Fruit fly (Drosophila melanogaster) whole organism, embryonic: ENCODE data around the gene glu.

Experiments used
- ATbp ChIP-seq: fragments of 200-800 bp; sonication (Bioruptor generic); optimal IDR thresholded peaks from 2 replicates; lab custom pipeline; 2017; ENCODE audit warnings: missing biosample characterization, mild to moderate bottlenecking, missing genetic modification characterization, missing genetic modification reagents
- Aef1 ChIP-seq: fragments of 200-800 bp; sonication (Bioruptor generic); IDR thresholded peaks from 3 replicates; pipeline ENCODE4 v1.3.6; 2022; ENCODE audit warnings: missing biosample characterization, missing genetic modification characterization
- Asciz ChIP-seq: fragments of 200-800 bp; sonication (Bioruptor generic); optimal IDR thresholded peaks from 2 replicates; lab custom pipeline; 2017; ENCODE audit warnings: missing biosample characterization, mild to moderate bottlenecking, missing genetic modification characterization, missing genetic modification reagents
- Awh ChIP-seq: fragments of 200-800 bp; sonication (Bioruptor generic); IDR thresholded peaks from 2 replicates; pipeline ENCODE4, ENCODE4 v1.3.6; 2022; ENCODE audit warnings: missing biosample characterization, missing genetic modification characterization
- Bdp1 ChIP-seq: fragments of 200-800 bp; sonication (Bioruptor generic); optimal IDR thresholded peaks from 3 replicates; lab custom pipeline; 2016; ENCODE audit warnings: missing biosample characterization, missing genetic modification characterization
- CG11085 ChIP-seq: fragments of 200-800 bp; sonication (Bioruptor generic); IDR thresholded peaks from 2 replicates; pipeline ENCODE4 v1.3.6; 2022; ENCODE audit warnings: missing biosample characterization, missing genetic modification characterization
- CG11504 ChIP-seq: fragments of 200-800 bp; sonication (Bioruptor generic); optimal IDR thresholded peaks from 3 replicates; lab custom pipeline; 2019; ENCODE audit warnings: missing biosample characterization, mild to moderate bottlenecking, missing genetic modification characterization, moderate library complexity
- CG11695 ChIP-seq: fragments of 200-800 bp; sonication (Bioruptor generic); IDR thresholded peaks from 3 replicates; pipeline ENCODE4 v1.3.6; 2022; ENCODE audit warnings: missing biosample characterization, missing genetic modification characterization
- CG12942 ChIP-seq: fragments of 200-800 bp; sonication (Bioruptor generic); optimal IDR thresholded peaks from 3 replicates; lab custom pipeline; 2016; ENCODE audit warnings: missing biosample characterization, missing genetic modification characterization
- CG13424 ChIP-seq: fragments of 200-800 bp; sonication (Bioruptor generic); optimal IDR thresholded peaks from 2 replicates; lab custom pipeline; 2019; ENCODE audit warnings: missing biosample characterization, mild to moderate bottlenecking, missing genetic modification characterization, moderate library complexity
- CG1603 ChIP-seq: fragments of 200-800 bp; sonication (Bioruptor generic); optimal IDR thresholded peaks from 2 replicates; lab custom pipeline; 2019; ENCODE audit warnings: missing biosample characterization, mild to moderate bottlenecking, missing genetic modification characterization, moderate library complexity
- CG16813 ChIP-seq: fragments of 200-800 bp; sonication (Bioruptor generic); IDR thresholded peaks from 3 replicates; pipeline ENCODE4 v1.3.6; 2022; ENCODE audit warnings: missing biosample characterization, missing genetic modification characterization; ENCODE audit not compliant: partially characterized antibody
- CG17385 ChIP-seq: fragments of 200-800 bp; sonication (Bioruptor generic); optimal IDR thresholded peaks from 3 replicates; lab custom pipeline; 2018; ENCODE audit warnings: missing biosample characterization, mild to moderate bottlenecking, missing genetic modification characterization
- CG2199 ChIP-seq: fragments of 200-800 bp; sonication (Bioruptor generic); IDR thresholded peaks from 3 replicates; pipeline ENCODE4 v1.3.6; 2022; ENCODE audit warnings: missing biosample characterization, missing genetic modification characterization
- CG2875 ChIP-seq: fragments of 200-800 bp; sonication (Bioruptor generic); optimal IDR thresholded peaks from 2 replicates; lab custom pipeline; 2017; ENCODE audit warnings: missing biosample characterization, mild to moderate bottlenecking, missing genetic modification characterization, missing genetic modification reagents
- CG3281 ChIP-seq: fragments of 200-800 bp; sonication (Bioruptor generic); optimal IDR thresholded peaks from 3 replicates; lab custom pipeline; 2017; ENCODE audit warnings: missing biosample characterization, mild to moderate bottlenecking, missing genetic modification characterization
- CG4360 ChIP-seq: fragments of 200-800 bp; sonication (Bioruptor generic); IDR thresholded peaks from 2 replicates; pipeline ENCODE4 v1.3.6; 2022; ENCODE audit warnings: missing biosample characterization, missing genetic modification characterization
- CG8944 ChIP-seq: fragments of 200-800 bp; sonication (Bioruptor generic); optimal IDR thresholded peaks from 3 replicates; lab custom pipeline; 2016; ENCODE audit warnings: missing biosample characterization, missing genetic modification characterization
- Dref ChIP-seq: fragments of 200-800 bp; sonication (Bioruptor generic); IDR thresholded peaks from 2 replicates; pipeline ENCODE4 v1.3.6; 2022; ENCODE audit warnings: missing biosample characterization, missing genetic modification characterization
- Hr78 ChIP-seq, 2 experiments: fragments of 200-800 bp in 1 of 2; fragments of >200 bp in 1 of 2; sonication (Bioruptor generic) in 1 of 2; optimal IDR thresholded peaks; 2 replicates each; lab custom pipeline; 2017 to 2019; ENCODE audit warnings: missing biosample characterization in 2 of 2, missing genetic modification characterization in 2 of 2, mild to moderate bottlenecking in 1 of 2, moderate library complexity in 1 of 2
- Med ChIP-seq: fragments of 200-800 bp; sonication (Bioruptor generic); peaks from one replicate; lab custom pipeline; 2016; ENCODE audit warnings: missing biosample characterization, missing genetic modification characterization, mild to moderate bottlenecking, inconsistent platforms, moderate library complexity
- Myb ChIP-seq: fragments of 200-800 bp; sonication (Bioruptor generic); optimal IDR thresholded peaks from 2 replicates; lab custom pipeline; 2016; ENCODE audit warnings: missing biosample characterization, missing genetic modification characterization
- NK7.1 ChIP-seq: fragments of 200-800 bp; sonication (Bioruptor generic); optimal IDR thresholded peaks from 3 replicates; lab custom pipeline; 2016; ENCODE audit warnings: missing biosample characterization, missing genetic modification characterization
- Neu2 ChIP-seq: fragments of 200-800 bp; sonication (Bioruptor generic); optimal IDR thresholded peaks from 3 replicates; lab custom pipeline; 2016; ENCODE audit warnings: missing biosample characterization, missing genetic modification characterization, borderline replicate concordance
- Ptx1 ChIP-seq: fragments of 200-800 bp; sonication (Bioruptor generic); IDR thresholded peaks from 2 replicates; pipeline ENCODE4 v1.3.6; 2022; ENCODE audit warnings: missing biosample characterization, missing genetic modification characterization
- abd-A ChIP-seq: fragments of 200-800 bp; sonication (Bioruptor generic); optimal IDR thresholded peaks from 3 replicates; lab custom pipeline; 2019; ENCODE audit warnings: missing biosample characterization, mild to moderate bottlenecking, missing genetic modification characterization, moderate library complexity
- ato ChIP-seq: fragments of 200-800 bp; sonication (Bioruptor generic); IDR thresholded peaks from 2 replicates; pipeline ENCODE4 v1.3.6; 2022; ENCODE audit warnings: missing biosample characterization, missing genetic modification characterization; ENCODE audit not compliant: partially characterized antibody
- bcd ChIP-seq: fragments of 200-800 bp; sonication (Bioruptor generic); optimal IDR thresholded peaks from 2 replicates; lab custom pipeline; 2017; ENCODE audit warnings: missing biosample characterization, mild to moderate bottlenecking, missing genetic modification characterization
- bowl ChIP-seq: fragments of 200-800 bp; sonication (Bioruptor generic); IDR thresholded peaks from 2 replicates; pipeline ENCODE4 v1.3.6; 2022; ENCODE audit warnings: missing biosample characterization, missing genetic modification characterization
- btn ChIP-seq: fragments of 200-800 bp; sonication (Bioruptor generic); optimal IDR thresholded peaks from 2 replicates; lab custom pipeline; 2016; ENCODE audit warnings: missing biosample characterization, missing genetic modification characterization
- cato ChIP-seq: fragments of 200-800 bp; sonication (Bioruptor generic); optimal IDR thresholded peaks from 2 replicates; lab custom pipeline; 2016; ENCODE audit warnings: missing biosample characterization, missing genetic modification characterization, borderline replicate concordance
- cg ChIP-seq: fragments of 200-800 bp; sonication (Bioruptor generic); optimal IDR thresholded peaks from 3 replicates; lab custom pipeline; 2019; ENCODE audit warnings: missing biosample characterization, mild to moderate bottlenecking, missing genetic modification characterization, moderate library complexity
- ci ChIP-seq: fragments of 200-800 bp; sonication (Bioruptor generic); IDR thresholded peaks from 3 replicates; pipeline ENCODE4 v1.3.6; 2022; ENCODE audit warnings: missing biosample characterization, missing genetic modification characterization
- dan ChIP-seq: fragments of 200-800 bp; sonication (Bioruptor generic); IDR thresholded peaks from 2 replicates; pipeline ENCODE4 v1.3.6; 2022; ENCODE audit warnings: missing biosample characterization, missing genetic modification characterization
- eve ChIP-seq, 2 experiments: fragments of >200 bp; optimal IDR thresholded peaks; 2 replicates each; lab custom pipeline; 2017; ENCODE audit warnings: missing biosample characterization in 2 of 2, missing genetic modification characterization in 2 of 2
- grn ChIP-seq: fragments of 200-800 bp; sonication (Bioruptor generic); optimal IDR thresholded peaks from 3 replicates; lab custom pipeline; 2017; ENCODE audit warnings: missing biosample characterization, missing genetic modification characterization
- ham ChIP-seq: fragments of 200-800 bp; sonication (Bioruptor generic); IDR thresholded peaks from 2 replicates; pipeline ENCODE4 v1.3.6; 2022; ENCODE audit warnings: missing biosample characterization, missing genetic modification characterization
- kah ChIP-seq: fragments of 200-800 bp; sonication (Bioruptor generic); optimal IDR thresholded peaks from 2 replicates; lab custom pipeline; 2018; ENCODE audit warnings: missing biosample characterization, mild to moderate bottlenecking, missing genetic modification characterization
- nau ChIP-seq: fragments of 200-800 bp; sonication (Bioruptor generic); optimal IDR thresholded peaks from 3 replicates; lab custom pipeline; 2017; ENCODE audit warnings: missing biosample characterization, mild to moderate bottlenecking, missing genetic modification characterization, missing genetic modification reagents
- oc ChIP-seq: fragments of 200-800 bp; sonication (Bioruptor generic); optimal IDR thresholded peaks from 2 replicates; lab custom pipeline; 2018; ENCODE audit warnings: missing biosample characterization, mild to moderate bottlenecking, missing genetic modification characterization, moderate library complexity
- pan ChIP-seq, 4 experiments: fragments of >200 bp in 3 of 4; fragments of 200-800 bp in 1 of 4; sonication (Bioruptor generic) in 1 of 4; optimal IDR thresholded peaks in 3 of 4; IDR thresholded peaks in 1 of 4; 2 replicates each; pipeline versions ENCODE4 v1.3.6 to Lab custom; 2017 to 2022; ENCODE audit warnings: missing biosample characterization in 2 of 4, missing genetic modification characterization in 2 of 4, mixed read lengths in 1 of 4
- pb ChIP-seq: fragments of 200-800 bp; sonication (Bioruptor generic); optimal IDR thresholded peaks from 3 replicates; lab custom pipeline; 2016; ENCODE audit warnings: missing biosample characterization, missing genetic modification characterization
- pros ChIP-seq: fragments of 200-800 bp; sonication (Bioruptor generic); optimal IDR thresholded peaks from 3 replicates; lab custom pipeline; 2019; ENCODE audit warnings: missing biosample characterization, mild to moderate bottlenecking, missing genetic modification characterization, moderate library complexity
- pum ChIP-seq: fragments of 200-800 bp; sonication (Bioruptor generic); optimal IDR thresholded peaks from 2 replicates; lab custom pipeline; 2016; ENCODE audit warnings: missing biosample characterization, missing genetic modification characterization
- run ChIP-seq: fragments of 200-800 bp; sonication (Bioruptor generic); optimal IDR thresholded peaks from 3 replicates; lab custom pipeline; 2018; ENCODE audit warnings: missing biosample characterization, mild to moderate bottlenecking, missing genetic modification characterization
- shn ChIP-seq: fragments of 200-800 bp; sonication (Bioruptor generic); optimal IDR thresholded peaks from 3 replicates; lab custom pipeline; 2016; ENCODE audit warnings: missing biosample characterization, missing genetic modification characterization
- sima ChIP-seq: fragments of 200-800 bp; sonication (Bioruptor generic); optimal IDR thresholded peaks from 2 replicates; lab custom pipeline; 2016; ENCODE audit warnings: missing biosample characterization, missing genetic modification characterization
- toy ChIP-seq: fragments of 200-800 bp; sonication (Bioruptor generic); IDR thresholded peaks from 2 replicates; pipeline ENCODE4 v1.3.6; 2022; ENCODE audit warnings: missing biosample characterization, missing genetic modification characterization
- tx ChIP-seq: fragments of 200-800 bp; sonication (Bioruptor generic); optimal IDR thresholded peaks from 2 replicates; lab custom pipeline; 2016; ENCODE audit warnings: missing biosample characterization, missing genetic modification characterization
- vvl ChIP-seq: fragments of 200-800 bp; sonication (Bioruptor generic); IDR thresholded peaks from 2 replicates; pipeline ENCODE4 v1.3.6; 2022; ENCODE audit warnings: missing biosample characterization, missing genetic modification characterization

The glu gene

dm6 chr2L:16711891-16712290 lies 26.3 kb downstream of the glu start:
- TF ChIP-seq run (peak; percentile 54), ci (GFP tag; lab: Robert Waterston, UW) (0 out of 3 replicates have a peak, but pooled peaks have one; percentile 36), oc (tag; lab: Kevin White, UChicago) (peak; percentile 2), eve (GFP tag; optimal IDR thresholded peaks at IDR 0.05; lab: Kevin White, UChicago) (peak in 1 of 2 experiments; percentile 28), sima (GFP tag; lab: Kevin White, UChicago) (no peak), bcd (no peak), CG11085 (GFP tag; lab: Robert Waterston, UW) (no peak), Awh (GFP tag; lab: Robert Waterston, UW) (peak; percentile 61; the same call in 1 of the 2 replicates), tx (GFP tag; lab: Kevin White, UChicago) (no peak), Med (no peak), btn (GFP tag; lab: Kevin White, UChicago) (no peak), cg (GFP tag; lab: Kevin White, UChicago) (no peak), Hr78 (GFP tag; optimal IDR thresholded peaks at IDR 0.05; lab: Kevin White, UChicago) (peak in 1 of 2 experiments; percentile 44), NK7.1 (no peak), Aef1 (GFP tag; lab: Robert Waterston, UW) (no peak), toy (GFP tag; lab: Robert Waterston, UW) (no peak), CG2875 (GFP tag; lab: Kevin White, UChicago) (no peak), ham (GFP tag; lab: Robert Waterston, UW) (no peak), CG11504 (no peak), cato (GFP tag; lab: Kevin White, UChicago) (no peak), ato (no peak), CG13424 (tag; lab: Kevin White, UChicago) (no peak), CG12942 (GFP tag; lab: Kevin White, UChicago) (no peak), abd-A (tag; lab: Kevin White, UChicago) (peak; percentile 71), pum (GFP tag; lab: Kevin White, UChicago) (no peak), kah (GFP tag; lab: Kevin White, UChicago) (no peak), bowl (GFP tag; lab: Robert Waterston, UW) (no peak), grn (GFP tag; lab: Kevin White, UChicago) (peak; percentile 65), CG16813 (GFP tag; lab: Robert Waterston, UW) (no peak), vvl (peak; percentile 82), Dref (GFP tag; lab: Robert Waterston, UW) (no peak), pros (GFP tag; lab: Kevin White, UChicago) (peak; percentile 7), CG8944 (no peak), CG3281 (GFP tag; lab: Kevin White, UChicago) (no peak)

DNA sequence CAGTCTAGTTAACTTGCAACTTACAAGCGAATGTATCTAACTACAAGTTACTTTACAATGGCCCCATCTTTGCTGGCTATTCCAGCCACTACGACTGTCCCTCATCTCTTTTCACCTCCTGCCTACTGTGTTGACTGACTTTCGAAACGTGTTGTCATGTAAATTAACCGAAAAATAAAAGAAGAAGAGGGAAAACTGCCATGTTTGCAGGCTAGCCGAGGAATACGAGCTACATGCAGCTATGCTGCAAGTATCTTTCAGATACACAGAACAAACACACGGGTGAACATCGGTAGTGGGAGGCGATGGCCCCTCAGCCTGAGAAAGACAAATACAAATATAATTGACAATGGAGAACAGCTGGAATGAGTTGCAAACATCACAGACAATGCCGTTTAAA lies 27.5 kb downstream of the glu start:
- TF ChIP-seq ATbp (GFP tag; lab: Kevin White, UChicago) (peak; percentile 35), CG11695 (GFP tag; lab: Robert Waterston, UW) (0 out of 3 replicates have a peak, but pooled peaks have one; percentile 9), CG2199 (no peak), dan (no peak), nau (GFP tag; lab: Kevin White, UChicago) (peak; percentile 18), Awh (GFP tag; lab: Robert Waterston, UW) (peak; percentile 20; the same call in 1 of the 2 replicates), ci (GFP tag; lab: Robert Waterston, UW) (0 out of 3 replicates have a peak, but pooled peaks have one; percentile 38), pan (optimal IDR thresholded peaks at IDR 0.05; lab: Kevin White, UChicago) (no peak), pan (GFP tag; optimal IDR thresholded peaks at IDR 0.05 in 1 of 2, IDR thresholded peaks at IDR 0.05 in 1 of 2) (no peak), Neu2 (no peak), Ptx1 (no peak), cg (GFP tag; lab: Kevin White, UChicago) (no peak), CG1603 (tag; lab: Kevin White, UChicago) (peak; percentile 6), Asciz (peak; percentile 25), pb (GFP tag; lab: Kevin White, UChicago) (no peak), Bdp1 (GFP tag; lab: Kevin White, UChicago) (no peak), CG17385 (GFP tag; lab: Kevin White, UChicago) (peak; percentile 25), Myb (GFP tag; lab: Kevin White, UChicago) (no peak), CG4360 (GFP tag; lab: Robert Waterston, UW) (0 out of 2 replicates have a peak, but pooled peaks have one; percentile 14), shn (no peak), Med (peak; percentile 14)
